Worm (Caenorhabditis elegans) whole organism, L4 larva: ENCODE results near the gene twk-3.

Experiments
- F49E8.2 ChIP-seq: sonication (generic microtip); optimal IDR thresholded peaks from 2 replicates; lab custom pipeline; 2016; ENCODE audit warnings: missing compliant biosample characterization, mild to moderate bottlenecking, missing genetic modification characterization, borderline replicate concordance
- R02D3.7 ChIP-seq: fragments of 150-350 bp; sonication (generic microtip); optimal IDR thresholded peaks from 3 replicates; lab custom pipeline; 2014; ENCODE audit warnings: missing biosample characterization, missing genetic modification characterization
- T20F7.1 ChIP-seq: fragments of 200-800 bp; sonication (Bioruptor generic); optimal IDR thresholded peaks from 2 replicates; lab custom pipeline; 2018; ENCODE audit warnings: mild to moderate bottlenecking, missing genetic modification characterization, missing compliant biosample characterization
- ZK337.2 ChIP-seq: fragments of 200-800 bp; sonication (Bioruptor generic); IDR thresholded peaks from 2 replicates; pipeline ENCODE4 v1.3.6; 2022; ENCODE audit warnings: missing genetic modification reagents, missing genetic modification characterization, missing compliant biosample characterization
- aha-1 ChIP-seq: fragments of 150-350 bp; peaks from one replicate; lab custom pipeline; 2014; ENCODE audit warnings: missing biosample characterization, missing genetic modification characterization
- aly-2 ChIP-seq: sonication (generic microtip); optimal IDR thresholded peaks from 2 replicates; lab custom pipeline; 2018; ENCODE audit warnings: missing biosample characterization, missing genetic modification characterization
- ama-1 ChIP-seq: fragments of 150-350 bp; optimal IDR thresholded peaks from 2 replicates; lab custom pipeline; 2014; ENCODE audit warnings: inconsistent platforms, mixed read lengths
- attf-4 ChIP-seq: sonication (generic microtip); optimal IDR thresholded peaks from 3 replicates; lab custom pipeline; 2017; ENCODE audit warnings: missing biosample characterization, missing genetic modification characterization
- ceh-20 ChIP-seq: fragments of 200-800 bp; sonication (Bioruptor generic); IDR thresholded peaks from 2 replicates; pipeline ENCODE4 v1.3.6; 2022; ENCODE audit warnings: missing genetic modification reagents, missing genetic modification characterization, missing compliant biosample characterization
- ceh-28 ChIP-seq: fragments of 150-350 bp; optimal IDR thresholded peaks from 2 replicates; lab custom pipeline; 2014; ENCODE audit warnings: missing biosample characterization, missing genetic modification reagents, missing genetic modification characterization
- ceh-44 ChIP-seq: fragments of 200-800 bp; sonication (Bioruptor generic); IDR thresholded peaks from 2 replicates; pipeline ENCODE4 v1.3.6; 2022; ENCODE audit warnings: missing genetic modification reagents, missing genetic modification characterization, missing compliant biosample characterization
- ces-1 ChIP-seq: fragments of 150-350 bp; sonication (generic microtip); optimal IDR thresholded peaks from 4 replicates; lab custom pipeline; 2014; ENCODE audit warnings: missing biosample characterization, missing genetic modification reagents, missing genetic modification characterization
- cey-2 ChIP-seq: sonication (generic microtip); optimal IDR thresholded peaks from 3 replicates; lab custom pipeline; 2017; ENCODE audit warnings: missing genetic modification characterization, mild to moderate bottlenecking, missing compliant biosample characterization, antibody characterized with exemption, borderline replicate concordance; ENCODE audit not compliant: insufficient read depth
- ctbp-1 ChIP-seq: fragments of 200-800 bp; sonication (Bioruptor generic); IDR thresholded peaks from 2 replicates; pipeline ENCODE4 v1.3.6; 2022; ENCODE audit warnings: missing genetic modification reagents, missing genetic modification characterization, missing compliant biosample characterization
- daf-16 ChIP-seq, 3 experiments: sonication (generic microtip); optimal IDR thresholded peaks; 2 replicates each; lab custom pipeline; 2016 to 2017; ENCODE audit warnings: missing genetic modification characterization in 3 of 3, missing genetic modification reagents in 3 of 3, mild to moderate bottlenecking in 2 of 3, missing compliant biosample characterization in 2 of 3, missing biosample characterization in 1 of 3, moderate library complexity in 1 of 3
- daf-19 ChIP-seq: fragments of 200-800 bp; sonication (Bioruptor generic); conservative IDR thresholded peaks from 2 replicates; pipeline ENCODE4 v1.3.6; 2022; ENCODE audit warnings: missing genetic modification characterization, missing compliant biosample characterization
- dmd-6 ChIP-seq: fragments of 200-800 bp; sonication (Bioruptor generic); IDR thresholded peaks from 2 replicates; pipeline ENCODE4 v1.3.6; 2022; ENCODE audit warnings: missing genetic modification reagents, missing genetic modification characterization, missing compliant biosample characterization
- dmd-9 ChIP-seq: fragments of 200-800 bp; sonication (Bioruptor generic); IDR thresholded peaks from 2 replicates; pipeline ENCODE4 v1.3.6; 2022; ENCODE audit warnings: missing genetic modification reagents, missing genetic modification characterization, missing compliant biosample characterization
- dpl-1 ChIP-seq: fragments of 150-350 bp; optimal IDR thresholded peaks from 2 replicates; lab custom pipeline; 2014; ENCODE audit warnings: missing biosample characterization, missing genetic modification reagents, missing genetic modification characterization
- dve-1 ChIP-seq: sonication (generic microtip); optimal IDR thresholded peaks from 2 replicates; lab custom pipeline; 2017; ENCODE audit warnings: antibody characterized with exemption, mild to moderate bottlenecking, missing genetic modification characterization, missing compliant biosample characterization; ENCODE audit not compliant: insufficient read depth
- fos-1 ChIP-seq: fragments of 150-350 bp; optimal IDR thresholded peaks from 2 replicates; lab custom pipeline; 2014; ENCODE audit warnings: missing biosample characterization, missing genetic modification characterization
- hlh-11 ChIP-seq: fragments of 200-800 bp; sonication (Bioruptor generic); optimal IDR thresholded peaks from 2 replicates; lab custom pipeline; 2018; ENCODE audit warnings: mild to moderate bottlenecking, missing genetic modification characterization, missing compliant biosample characterization
- hlh-30 ChIP-seq: sonication (generic microtip); optimal IDR thresholded peaks from 2 replicates; lab custom pipeline; 2017; ENCODE audit warnings: antibody characterized with exemption, mild to moderate bottlenecking, missing genetic modification characterization, missing compliant biosample characterization; ENCODE audit not compliant: insufficient read depth
- lim-7 ChIP-seq: fragments of 200-800 bp; sonication (Bioruptor generic); IDR thresholded peaks from 2 replicates; pipeline ENCODE4 v1.3.6; 2022; ENCODE audit warnings: missing genetic modification characterization, missing compliant biosample characterization
- lin-13 ChIP-seq: fragments of 150-350 bp; optimal IDR thresholded peaks from 2 replicates; lab custom pipeline; 2014; ENCODE audit warnings: missing biosample characterization, missing genetic modification reagents, missing genetic modification characterization
- lin-15B ChIP-seq: fragments of 150-350 bp; sonication (generic microtip); optimal IDR thresholded peaks from 3 replicates; lab custom pipeline; 2014; ENCODE audit warnings: missing biosample characterization, missing genetic modification characterization
- lin-38 ChIP-seq: fragments of 200-800 bp; sonication (Bioruptor generic); IDR thresholded peaks from 2 replicates; pipeline ENCODE4 v1.3.6; 2022; ENCODE audit warnings: missing genetic modification reagents, missing genetic modification characterization, missing compliant biosample characterization
- lin-39 ChIP-seq: fragments of 150-350 bp; optimal IDR thresholded peaks from 2 replicates; lab custom pipeline; 2014; ENCODE audit warnings: missing biosample characterization, missing genetic modification reagents, missing genetic modification characterization
- mdt-29 ChIP-seq: fragments of 200-800 bp; sonication (Bioruptor generic); IDR thresholded peaks from 2 replicates; pipeline ENCODE4 v1.3.6; 2022; ENCODE audit warnings: missing genetic modification reagents, missing genetic modification characterization, missing compliant biosample characterization
- mxl-2 ChIP-seq: fragments of 200-800 bp; sonication (Bioruptor generic); conservative IDR thresholded peaks from 2 replicates; pipeline ENCODE4 v1.3.6; 2022; ENCODE audit warnings: missing genetic modification reagents, missing genetic modification characterization, missing compliant biosample characterization
- nhr-11 ChIP-seq: fragments of 150-350 bp; optimal IDR thresholded peaks from 2 replicates; lab custom pipeline; 2014; ENCODE audit warnings: missing biosample characterization, missing genetic modification characterization
- nhr-237 ChIP-seq: sonication (generic microtip); optimal IDR thresholded peaks from 2 replicates; lab custom pipeline; 2017; ENCODE audit warnings: missing biosample characterization, missing genetic modification characterization
- nhr-25 ChIP-seq: sonication (generic microtip); optimal IDR thresholded peaks from 2 replicates; lab custom pipeline; 2017; ENCODE audit warnings: missing genetic modification characterization, mild to moderate bottlenecking, missing compliant biosample characterization, antibody characterized with exemption, moderate library complexity, borderline replicate concordance; ENCODE audit not compliant: insufficient read depth
- nhr-28 ChIP-seq: fragments of 150-350 bp; optimal IDR thresholded peaks from 2 replicates; lab custom pipeline; 2014; ENCODE audit warnings: missing biosample characterization, missing genetic modification characterization
- nhr-41 ChIP-seq: fragments of 200-800 bp; sonication (Bioruptor generic); IDR thresholded peaks from 2 replicates; pipeline ENCODE4 v1.3.6; 2022; ENCODE audit warnings: missing genetic modification reagents, missing genetic modification characterization, missing compliant biosample characterization
- nhr-6 ChIP-seq: fragments of 150-350 bp; optimal IDR thresholded peaks from 2 replicates; lab custom pipeline; 2014; ENCODE audit warnings: missing biosample characterization, missing genetic modification characterization
- nhr-77 ChIP-seq: fragments of 150-350 bp; optimal IDR thresholded peaks from 2 replicates; lab custom pipeline; 2014; ENCODE audit warnings: missing biosample characterization, missing genetic modification characterization
- php-3 ChIP-seq: fragments of 200-800 bp; sonication (Bioruptor generic); IDR thresholded peaks from 2 replicates; pipeline ENCODE4 v1.3.6; 2022; ENCODE audit warnings: missing genetic modification reagents, missing genetic modification characterization, missing compliant biosample characterization
- pqm-1 ChIP-seq: sonication (generic microtip); optimal IDR thresholded peaks from 2 replicates; lab custom pipeline; 2017; ENCODE audit warnings: missing biosample characterization, missing genetic modification characterization
- set-16 ChIP-seq: fragments of 200-800 bp; sonication (Bioruptor generic); IDR thresholded peaks from 2 replicates; pipeline ENCODE4 v1.3.6; 2022; ENCODE audit warnings: missing genetic modification reagents, missing genetic modification characterization, missing compliant biosample characterization
- snpc-4 ChIP-seq: fragments of 150-350 bp; optimal IDR thresholded peaks from 2 replicates; lab custom pipeline; 2014; ENCODE audit warnings: missing biosample characterization, missing genetic modification characterization
- tra-1 ChIP-seq: fragments of 200-800 bp; sonication (Bioruptor generic); IDR thresholded peaks from 2 replicates; pipeline ENCODE4 v1.3.6; 2022; ENCODE audit warnings: missing genetic modification reagents, missing genetic modification characterization, missing compliant biosample characterization
- unc-130 ChIP-seq: sonication (generic microtip); optimal IDR thresholded peaks from 2 replicates; lab custom pipeline; 2016; ENCODE audit warnings: missing genetic modification reagents, missing genetic modification characterization, missing compliant biosample characterization
- unc-62 ChIP-seq, 3 experiments: fragments of 150-350 bp in 1 of 3; sonication (generic microtip); optimal IDR thresholded peaks in 2 of 3; peaks in 1 of 3; 1 replicate in 1 of 3; 2 replicates in 2 of 3; lab custom pipeline; 2014 to 2017; ENCODE audit warnings: missing biosample characterization in 3 of 3, missing genetic modification characterization in 3 of 3, missing genetic modification reagents in 3 of 3, missing genotype in 1 of 3
- zfp-2 ChIP-seq: sonication (generic microtip); optimal IDR thresholded peaks from 2 replicates; lab custom pipeline; 2016; ENCODE audit warnings: mild to moderate bottlenecking, missing genetic modification characterization, missing compliant biosample characterization
- ztf-7 ChIP-seq: fragments of 150-350 bp; optimal IDR thresholded peaks from 2 replicates; lab custom pipeline; 2014; ENCODE audit warnings: missing biosample characterization, missing genetic modification characterization

twk-3 gene

DNA sequence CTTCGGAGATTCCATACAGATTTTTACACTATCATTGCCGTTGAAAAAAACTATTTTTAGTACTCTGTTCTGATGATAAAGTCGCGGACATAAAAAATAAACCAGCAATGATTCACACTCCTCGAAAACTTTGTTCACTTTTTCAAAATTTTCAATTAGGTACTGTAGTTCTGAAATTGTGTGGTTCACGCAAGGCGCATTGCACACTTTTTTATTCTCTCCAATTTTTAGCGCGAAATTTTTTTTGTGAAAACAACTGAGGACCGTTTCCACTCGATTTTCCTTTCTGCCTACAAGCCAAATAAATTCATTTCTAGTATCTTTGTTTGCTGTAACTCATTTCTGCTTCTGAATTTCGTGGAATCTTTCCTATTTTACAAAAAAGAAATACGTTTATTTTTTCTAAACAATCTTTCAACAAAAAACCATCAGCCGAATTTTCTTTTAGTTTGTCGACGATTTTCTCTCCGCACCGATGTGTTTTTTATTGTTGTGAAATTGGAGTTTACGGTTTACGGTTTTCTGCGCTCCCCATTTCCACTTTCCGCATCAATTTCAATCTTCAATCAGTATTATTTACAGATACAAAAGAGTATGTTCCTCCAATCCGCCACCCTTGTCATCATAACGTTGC, 40.7 kb upstream of the twk-3 start, which contains the start of gene F35C11.5:
TSS of gene F35C11.5 (plus strand) at position 584 of the 634 bp plus-strand sequence.
- TF ChIP-seq nhr-77 (tag; lab: Kevin White, UChicago) (no peak), unc-130 (GFP tag; lab: Kevin White, UChicago) (peak; percentile 46)

DNA sequence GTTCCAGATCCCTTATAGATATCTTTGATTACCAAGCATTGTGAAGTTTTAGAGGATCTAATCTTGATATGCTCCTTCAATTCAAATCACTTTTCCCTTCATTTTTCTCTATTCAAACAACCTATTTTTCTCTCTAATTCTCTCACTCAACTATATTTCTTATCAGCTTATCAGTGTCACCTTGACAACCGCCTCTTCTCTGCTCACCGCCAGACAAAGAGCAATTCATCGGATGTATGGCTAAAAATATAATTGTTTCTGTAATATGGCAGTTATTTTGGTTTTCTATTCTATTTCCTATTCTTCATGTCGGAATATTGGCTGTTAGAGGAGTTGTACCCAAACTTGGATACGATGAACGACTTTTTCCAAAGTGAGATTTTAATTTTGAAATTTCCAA, 37.1 kb upstream of the twk-3 start:
- no peak for TF ChIP-seq lin-39 (tag; lab: Kevin White, UChicago)
- TF ChIP-seq mdt-29, result no peak
- TF ChIP-seq daf-16 (GFP tag; optimal IDR thresholded peaks at IDR 0.05; lab: Kevin White, UChicago), result no peak
- peak; percentile 4 for TF ChIP-seq daf-16 (tag; optimal IDR thresholded peaks at IDR 0.05; lab: Kevin White, UChicago)
- TF ChIP-seq dve-1, result peak; percentile 28
- no peak for TF ChIP-seq zfp-2

DNA sequence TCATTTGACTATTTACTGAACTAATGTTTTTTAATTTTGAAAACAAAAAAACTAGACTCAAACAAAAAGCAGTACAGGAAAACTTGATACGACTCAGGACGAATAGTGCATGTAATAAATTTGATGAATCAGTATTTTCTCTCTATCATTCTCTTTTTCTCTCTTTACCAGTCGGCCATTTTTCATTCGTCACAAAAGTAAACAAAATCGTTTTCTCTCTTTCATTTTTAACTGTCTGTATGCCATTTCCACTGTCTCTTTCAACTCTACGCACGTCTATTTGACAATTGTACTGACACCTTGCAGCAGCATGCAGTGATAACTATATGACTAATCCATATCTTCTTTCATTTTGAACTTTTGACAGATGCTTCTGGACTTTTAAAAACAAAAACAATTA, 36.2 kb upstream of the twk-3 start, which contains the start of the genes F35C11.2 and F35C11.4:
TSS of gene F35C11.2 (minus strand) at position 90 of the 400 bp plus-strand sequence.
TSS of gene F35C11.4 (plus strand) at position 260 of the 400 bp plus-strand sequence.
- TF ChIP-seq ZK337.2, result no peak
- TF ChIP-seq ceh-28 (tag; lab: Kevin White, UChicago), result no peak
- no peak for TF ChIP-seq F49E8.2
- peak; percentile 70 for TF ChIP-seq nhr-28 (tag; lab: Kevin White, UChicago)
- peak in 1 of 2 experiments; percentile 63 for TF ChIP-seq daf-16 (GFP tag; optimal IDR thresholded peaks at IDR 0.05; lab: Kevin White, UChicago)
- peak; percentile 85 for TF ChIP-seq daf-16 (tag; optimal IDR thresholded peaks at IDR 0.05; lab: Kevin White, UChicago)
- no peak for TF ChIP-seq ces-1
- TF ChIP-seq php-3 (GFP tag; lab: Robert Waterston, UW), result peak; percentile 43; the same call in 1 of the 2 replicates
- no peak for TF ChIP-seq aly-2 (tag; lab: Kevin White, UChicago)
- no peak for TF ChIP-seq nhr-237 (tag; lab: Kevin White, UChicago)
- TF ChIP-seq ztf-7 (tag; lab: Kevin White, UChicago), result no peak
- TF ChIP-seq ceh-20, result no peak
- no peak for TF ChIP-seq nhr-6 (tag; lab: Kevin White, UChicago)
- TF ChIP-seq nhr-25 (tag; lab: Kevin White, UChicago), result no peak
- TF ChIP-seq ama-1 (lab: Kevin White, UChicago), result no peak
- TF ChIP-seq set-16, result no peak
- TF ChIP-seq unc-62 (GFP tag; optimal IDR thresholded peaks at IDR 0.05 in 1 of 2; lab: Kevin White, UChicago), result no peak
- no peak for TF ChIP-seq unc-62 (tag; optimal IDR thresholded peaks at IDR 0.05; lab: Kevin White, UChicago)
- TF ChIP-seq R02D3.7, result no peak
- TF ChIP-seq fos-1 (tag; lab: Kevin White, UChicago), result no peak
- peak; percentile 25 for TF ChIP-seq aha-1 (tag; lab: Kevin White, UChicago)
- TF ChIP-seq dpl-1 (GFP tag; lab: Kevin White, UChicago), result no peak
- no peak for TF ChIP-seq daf-19 (GFP tag; lab: Robert Waterston, UW)
- no peak for TF ChIP-seq snpc-4
- no peak for TF ChIP-seq dmd-9
- TF ChIP-seq nhr-11 (tag; lab: Kevin White, UChicago), result no peak
- TF ChIP-seq mxl-2, result no peak
- TF ChIP-seq cey-2 (tag; lab: Kevin White, UChicago), result no peak
- TF ChIP-seq dmd-6 (GFP tag; lab: Robert Waterston, UW), result peak; percentile 89
- peak; percentile 64 for TF ChIP-seq pqm-1 (tag; lab: Kevin White, UChicago)
- no peak for TF ChIP-seq lin-15B (tag; lab: Kevin White, UChicago)
- TF ChIP-seq tra-1 (GFP tag; lab: Robert Waterston, UW), result 0 out of 2 replicates have a peak, but pooled peaks have one; percentile 38
- TF ChIP-seq lin-38, result no peak
- TF ChIP-seq lim-7 (GFP tag; lab: Robert Waterston, UW), result no peak
- no peak for TF ChIP-seq attf-4 (tag; lab: Kevin White, UChicago)
- no peak for TF ChIP-seq ceh-44
- no peak for TF ChIP-seq hlh-30 (tag; lab: Kevin White, UChicago)
- TF ChIP-seq hlh-11 (tag; lab: Kevin White, UChicago), result peak; percentile 80
- no peak for TF ChIP-seq lin-13
- peak; percentile 16 for TF ChIP-seq T20F7.1 (GFP tag; lab: Kevin White, UChicago)
- no peak for TF ChIP-seq nhr-41 (GFP tag; lab: Robert Waterston, UW)
- TF ChIP-seq ctbp-1 (GFP tag; lab: Robert Waterston, UW), result no peak
